Worm (Caenorhabditis elegans): ENCODE data around the gene flp-23.

- TF ChIP-seq blmp-1 (tag; optimal IDR thresholded peaks at IDR 0.05; ENCODE audit: insufficient read depth) (no peak), lsy-2 (tag; optimal IDR thresholded peaks at IDR 0.05) (no peak), ztf-4 (tag; optimal IDR thresholded peaks at IDR 0.05) (no peak)
Measured at ce11 chrIII:8643639-8644038, 6.9 kb upstream of the flp-23 start, which contains the start of gene twk-7.

Measured in whole organism, L2 larva.